Fruit fly (Drosophila melanogaster): ENCODE data around the gene bif.
A peak's percentile ranks its signal among the peaks of the same experiment; 100 is the strongest.

bif gene

DNA sequence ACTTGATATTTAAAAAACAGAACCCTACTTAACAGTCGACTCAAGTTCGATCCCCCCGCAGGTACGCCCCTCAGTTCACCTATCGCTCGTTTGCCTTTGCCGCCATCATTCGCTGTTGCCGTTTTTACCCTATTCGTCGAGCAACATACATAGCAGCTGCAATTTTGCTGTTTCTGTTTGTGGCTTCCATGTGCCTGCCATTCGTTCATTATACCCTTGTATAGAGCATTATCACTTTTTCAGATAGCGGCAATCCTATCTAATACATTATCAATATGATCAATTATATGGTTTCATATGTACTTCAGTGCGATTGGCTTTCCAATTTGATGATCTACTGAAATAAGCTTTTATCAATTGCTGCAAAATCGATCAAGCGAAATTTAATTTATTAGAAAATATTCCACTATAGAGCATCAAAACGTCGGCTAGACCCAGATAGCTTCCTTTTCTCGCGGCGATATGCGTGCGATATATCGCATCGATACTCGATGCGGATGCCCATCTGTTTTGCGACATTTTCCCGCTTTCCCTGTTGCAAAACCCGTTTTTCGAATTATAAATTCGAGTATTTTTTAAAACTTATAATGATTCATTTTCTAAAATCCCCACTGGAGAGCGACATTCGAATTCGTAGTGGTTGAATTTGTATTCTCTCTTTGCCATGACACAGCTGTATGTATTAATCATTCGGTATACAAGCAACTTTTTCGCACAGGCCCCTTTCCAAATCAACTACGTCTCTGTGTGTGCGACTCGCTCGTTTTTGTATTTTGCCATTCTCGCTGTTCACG is 37.4 kb downstream of the bif start (continued):
- TF ChIP-seq CG8924 (tag; optimal IDR thresholded peaks at IDR 0.05) (peak; percentile 90), CG9876 (GFP tag; optimal IDR thresholded peaks at IDR 0.05) (peak; percentile 71), Nf-YC (tag; optimal IDR thresholded peaks at IDR 0.05) (peak; percentile 74), CG13624 (GFP tag; optimal IDR thresholded peaks at IDR 0.05) (peak; percentile 95), BEAF-32 (GFP tag; optimal IDR thresholded peaks at IDR 0.05) (peak; percentile 75), eyg (GFP tag; optimal IDR thresholded peaks at IDR 0.05) (peak; percentile 79), Hr78 (GFP tag; optimal IDR thresholded peaks at IDR 0.05) (peak in 1 of 2 experiments; percentile 57), CG4617 (GFP tag; optimal IDR thresholded peaks at IDR 0.05; ENCODE audit: borderline replicate concordance) (no peak), ara (GFP tag; IDR thresholded peaks at IDR 0.05) (peak; percentile 74; the same call in 1 of the 2 replicates), peb (GFP tag; IDR thresholded peaks at IDR 0.05) (peak; percentile 49; the same call in 1 of the 2 replicates), da (GFP tag; optimal IDR thresholded peaks at IDR 0.05) (peak; percentile 63), CG15269 (tag; optimal IDR thresholded peaks at IDR 0.05) (peak; percentile 90), disco-r (GFP tag; optimal IDR thresholded peaks at IDR 0.05) (peak; percentile 82), inv (GFP tag; IDR thresholded peaks at IDR 0.05; ENCODE audit: partially characterized antibody) (0 out of 2 replicates have a peak, but pooled peaks have one; percentile 28), nerfin-2 (GFP tag; IDR thresholded peaks at IDR 0.05; ENCODE audit: partially characterized antibody) (peak; percentile 11; the same call in 1 of the 2 replicates), chif (GFP tag; optimal IDR thresholded peaks at IDR 0.05) (peak; percentile 84 to 92), Asciz (GFP tag; optimal IDR thresholded peaks at IDR 0.05) (peak; percentile 74), maf-S (GFP tag; optimal IDR thresholded peaks at IDR 0.05) (peak; percentile 69), hkb (optimal IDR thresholded peaks at IDR 0.05) (no peak), hkb (GFP tag; IDR thresholded peaks at IDR 0.05) (peak; percentile 83), CG4328 (GFP tag; optimal IDR thresholded peaks at IDR 0.05) (peak; percentile 76), CG12236 (GFP tag; optimal IDR thresholded peaks at IDR 0.05) (peak; percentile 60), CG1603 (tag; optimal IDR thresholded peaks at IDR 0.05) (peak; percentile 86), dm (GFP tag; optimal IDR thresholded peaks at IDR 0.05) (peak; percentile 76), vvl (GFP tag; IDR thresholded peaks at IDR 0.05) (peak; percentile 73; the same call in 1 of the 2 replicates), HmgZ (tag; optimal IDR thresholded peaks at IDR 0.05) (peak; percentile 87), HLH4C (GFP tag; IDR thresholded peaks at IDR 0.05; ENCODE audit: partially characterized antibody) (no peak; the same call in 2 of the 3 replicates), Spps (tag; optimal IDR thresholded peaks at IDR 0.05) (peak; percentile 62), Doc2 (GFP tag; IDR thresholded peaks at IDR 0.05) (peak; percentile 53), Ravus (GFP tag; IDR thresholded peaks at IDR 0.05) (peak; percentile 67), Neu2 (GFP tag; optimal IDR thresholded peaks at IDR 0.05; ENCODE audit: borderline replicate concordance) (peak; percentile 42), Mrtf (GFP tag; IDR thresholded peaks at IDR 0.05) (peak; percentile 81), Lhr (GFP tag; optimal IDR thresholded peaks at IDR 0.05) (peak; percentile 32), CG10431 (GFP tag; optimal IDR thresholded peaks at IDR 0.05) (peak; percentile 33), sug (tag; optimal IDR thresholded peaks at IDR 0.05) (peak; percentile 82), Myb (GFP tag; optimal IDR thresholded peaks at IDR 0.05) (peak; percentile 75), slou (GFP tag; optimal IDR thresholded peaks at IDR 0.05) (peak; percentile 83), lmd (GFP tag; IDR thresholded peaks at IDR 0.05) (peak; percentile 91), NC2α (GFP tag; optimal IDR thresholded peaks at IDR 0.05) (peak; percentile 77), MBD-R2 (GFP tag; IDR thresholded peaks at IDR 0.05) (peak; percentile 31; the same call in 1 of the 2 replicates), Usf (GFP tag; optimal IDR thresholded peaks at IDR 0.05) (peak; percentile 83), CG5953 (GFP tag; IDR thresholded peaks at IDR 0.05) (peak; percentile 55; the same call in 1 of the 2 replicates), wek (GFP tag; optimal IDR thresholded peaks at IDR 0.05) (peak; percentile 67), nau (GFP tag; optimal IDR thresholded peaks at IDR 0.05) (peak; percentile 74), unc-4 (GFP tag; IDR thresholded peaks at IDR 0.05; ENCODE audit: partially characterized antibody) (peak; percentile 72), CG14441 (GFP tag; IDR thresholded peaks at IDR 0.05) (peak; percentile 71), bigmax (GFP tag; optimal IDR thresholded peaks at IDR 0.05) (no peak), Sox100B (GFP tag; optimal IDR thresholded peaks at IDR 0.05) (peak; percentile 89)

Measured in whole organism, embryonic.